Worm (Caenorhabditis elegans) whole organism, L4/young adult: ENCODE data around the gene F33G12.3.

Source experiments
- W03F9.2 ChIP-seq: fragments of 150-350 bp; optimal IDR thresholded peaks from 2 replicates; lab custom pipeline; 2014; ENCODE audit warnings: missing biosample characterization, missing genetic modification characterization
- dao-5 ChIP-seq: sonication (generic microtip); optimal IDR thresholded peaks from 2 replicates; lab custom pipeline; 2016; ENCODE audit warnings: missing genotype, missing genetic modification characterization, moderate library complexity, missing compliant biosample characterization
- him-1 ChIP-seq: sonication (generic microtip); optimal IDR thresholded peaks from 2 replicates; lab custom pipeline; 2016; ENCODE audit warnings: missing genotype, missing genetic modification reagents, missing genetic modification characterization, missing compliant biosample characterization

F33G12.3 gene

ce11 chrII:5022381-5022855 is 11.4 kb downstream of the F33G12.3 start, which contains the start of the genes nsy-1 and F59A6.13:
nsy-1 (plus strand) TSS chrII:5022757.
F59A6.13 (plus strand) TSS chrII:5022805.
- TF ChIP-seq W03F9.2 (tag; lab: Kevin White, UChicago) (no peak), dao-5 (tag; lab: Kevin White, UChicago) (no peak), him-1 (tag; lab: Kevin White, UChicago) (no peak)

ce11 chrII:5021518-5021917 is 12.3 kb downstream of the F33G12.3 start:
- no peak for TF ChIP-seq dao-5 (tag; lab: Kevin White, UChicago)
- no peak for TF ChIP-seq him-1 (tag; lab: Kevin White, UChicago)
- TF ChIP-seq W03F9.2 (tag; lab: Kevin White, UChicago): no peak

DNA sequence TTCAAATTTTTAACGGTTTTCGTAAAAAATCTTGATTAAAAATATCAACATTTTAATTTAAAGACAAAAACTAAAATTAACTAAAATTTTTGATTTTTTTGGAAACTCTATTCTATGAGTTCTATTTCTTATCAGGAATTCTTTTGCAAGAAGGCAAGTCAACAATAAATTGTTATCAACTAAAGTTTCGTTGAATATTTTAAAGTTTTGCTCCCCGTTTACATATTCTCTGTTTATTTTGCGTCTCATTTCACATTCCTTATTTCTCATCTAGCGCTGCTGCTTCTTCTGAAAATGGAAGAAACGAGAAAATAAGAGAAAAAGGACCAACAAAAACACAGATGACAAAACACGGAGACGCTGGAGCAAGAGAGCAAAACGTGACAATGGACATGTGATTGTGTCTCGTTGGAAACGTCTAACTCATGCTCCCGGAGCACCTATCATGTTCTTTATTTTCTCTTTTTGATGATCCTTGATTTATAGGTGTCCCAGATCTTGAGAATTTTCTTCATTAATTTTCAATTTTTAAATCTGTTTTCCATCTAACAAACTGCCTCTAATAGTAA is 13.2 kb downstream of the F33G12.3 start:
- no peak for TF ChIP-seq him-1 (tag; lab: Kevin White, UChicago)
- no peak for TF ChIP-seq W03F9.2 (tag; lab: Kevin White, UChicago)
- no peak for TF ChIP-seq dao-5 (tag; lab: Kevin White, UChicago)

ce11 chrII:5019389-5020108 is 14.3 kb downstream of the F33G12.3 start:
- TF ChIP-seq dao-5 (tag; lab: Kevin White, UChicago): no peak
- TF ChIP-seq W03F9.2 (tag; lab: Kevin White, UChicago): no peak
- TF ChIP-seq him-1 (tag; lab: Kevin White, UChicago): no peak

- TF ChIP-seq W03F9.2 (tag; lab: Kevin White, UChicago) (no peak), dao-5 (tag; lab: Kevin White, UChicago) (no peak), him-1 (tag; lab: Kevin White, UChicago) (no peak)
Observed at ce11 chrII:5018578-5018977, 15.3 kb downstream of the F33G12.3 start.

DNA sequence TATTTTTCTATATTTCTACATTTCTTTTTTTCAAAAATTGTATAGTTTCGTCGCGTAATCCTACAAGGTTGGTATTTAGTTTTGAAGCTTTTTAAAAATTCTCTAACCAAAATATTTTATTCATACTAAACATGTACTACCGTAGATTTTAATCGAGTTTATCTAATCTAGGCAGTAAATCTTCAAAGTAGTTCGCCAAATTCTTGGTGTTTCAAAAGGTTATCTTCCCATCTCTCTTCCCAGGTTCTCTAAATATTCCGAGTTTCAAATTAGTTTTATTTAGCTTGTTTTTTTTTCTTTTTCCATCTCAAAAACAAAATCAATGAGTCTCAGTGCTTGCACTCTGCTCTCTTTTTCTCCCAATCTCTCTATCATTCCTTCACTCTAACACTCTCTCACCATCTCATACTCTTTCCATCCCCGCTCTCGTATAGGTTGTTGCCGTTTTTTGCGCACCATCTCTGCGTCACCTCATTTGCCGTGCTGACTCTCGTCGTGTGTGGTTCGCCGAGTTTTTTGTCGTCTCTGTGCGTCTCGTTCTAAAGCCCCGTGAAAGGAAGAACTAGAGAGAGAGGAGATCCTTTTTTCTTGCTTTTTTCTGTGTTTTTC is 16.8 kb downstream of the F33G12.3 start:
- TF ChIP-seq W03F9.2 (tag; lab: Kevin White, UChicago): peak; percentile 45
- TF ChIP-seq dao-5 (tag; lab: Kevin White, UChicago): no peak
- peak; percentile 12 for TF ChIP-seq him-1 (tag; lab: Kevin White, UChicago)

DNA sequence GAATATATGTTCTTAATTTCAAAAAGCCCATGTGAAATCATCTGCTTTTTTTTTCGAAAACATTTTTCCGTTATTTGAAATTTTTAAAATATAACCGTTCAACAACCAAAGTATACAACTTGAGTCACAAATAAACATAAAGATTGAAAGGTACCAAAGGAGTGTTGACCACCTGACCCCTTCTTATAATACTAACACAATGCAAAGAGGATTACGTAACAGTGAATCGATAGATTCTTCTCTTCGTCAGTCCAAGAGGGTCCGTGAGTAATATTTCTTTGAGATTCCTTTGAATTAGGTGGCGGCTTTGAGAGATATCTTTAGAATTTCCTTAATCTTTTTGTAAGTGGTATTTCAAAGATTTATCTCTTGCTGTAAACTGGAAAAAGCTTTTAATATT is 17.7 kb downstream of the F33G12.3 start:
- TF ChIP-seq him-1 (tag; lab: Kevin White, UChicago) (no peak), W03F9.2 (tag; lab: Kevin White, UChicago) (no peak), dao-5 (tag; lab: Kevin White, UChicago) (no peak)

ce11 chrII:5014399-5014798 is 19.4 kb downstream of the F33G12.3 start, which contains the start of gene F59A6.2:
F59A6.2 (plus strand) TSS chrII:5014699.
- no peak for TF ChIP-seq him-1 (tag; lab: Kevin White, UChicago)
- TF ChIP-seq dao-5 (tag; lab: Kevin White, UChicago): no peak
- no peak for TF ChIP-seq W03F9.2 (tag; lab: Kevin White, UChicago)

ce11 chrII:5011978-5012377 is 21.9 kb downstream of the F33G12.3 start, which contains the start of gene F59A6.12:
F59A6.12 (minus strand) TSS chrII:5012078.
- TF ChIP-seq dao-5 (tag; lab: Kevin White, UChicago): no peak
- TF ChIP-seq him-1 (tag; lab: Kevin White, UChicago): no peak
- TF ChIP-seq W03F9.2 (tag; lab: Kevin White, UChicago): no peak

DNA sequence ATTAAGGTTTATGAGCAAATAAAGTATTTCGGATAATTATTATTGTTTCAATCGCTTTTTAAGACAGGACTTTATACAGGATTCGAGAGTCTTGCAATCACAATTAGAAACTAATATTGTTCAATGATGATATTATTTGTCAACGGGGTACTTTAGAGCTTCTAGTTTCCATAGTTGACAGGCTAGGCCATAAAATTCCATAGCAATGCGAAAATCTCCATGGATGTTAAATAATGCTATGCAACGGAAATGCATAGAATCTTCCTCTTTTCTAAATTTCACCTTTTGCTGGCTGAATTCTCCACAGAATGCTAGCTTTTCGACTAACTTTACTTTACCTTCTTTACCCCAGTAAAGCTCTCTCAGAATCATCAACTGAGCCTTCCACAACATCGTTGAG is 25.8 kb downstream of the F33G12.3 start, which contains the start of gene F59A6.3:
Gene F59A6.3 (plus strand): TSS at position 301 of the 400 bp plus-strand sequence.
- TF ChIP-seq dao-5 (tag; lab: Kevin White, UChicago) (no peak), him-1 (tag; lab: Kevin White, UChicago) (no peak), W03F9.2 (tag; lab: Kevin White, UChicago) (no peak)

- TF ChIP-seq dao-5 (tag; lab: Kevin White, UChicago): no peak
- TF ChIP-seq him-1 (tag; lab: Kevin White, UChicago): no peak
- no peak for TF ChIP-seq W03F9.2 (tag; lab: Kevin White, UChicago)
Observed at ce11 chrII:5004781-5005180, 29.1 kb downstream of the F33G12.3 start, which contains the start of gene F59A6.4. F59A6.4 (plus strand) TSS chrII:5005081.

ce11 chrII:5003660-5004059 is 30.2 kb downstream of the F33G12.3 start, which contains the start of gene F59A6.10:
F59A6.10 (plus strand) TSS chrII:5003960.
- no peak for TF ChIP-seq dao-5 (tag; lab: Kevin White, UChicago)
- TF ChIP-seq W03F9.2 (tag; lab: Kevin White, UChicago): no peak
- no peak for TF ChIP-seq him-1 (tag; lab: Kevin White, UChicago)

ce11 chrII:5001866-5002265 is 32.0 kb downstream of the F33G12.3 start:
- no peak for TF ChIP-seq dao-5 (tag; lab: Kevin White, UChicago)
- no peak for TF ChIP-seq W03F9.2 (tag; lab: Kevin White, UChicago)
- TF ChIP-seq him-1 (tag; lab: Kevin White, UChicago): no peak
